Fruit fly (Drosophila melanogaster): Measurements from ENCODE around the gene timeout.

- TF ChIP-seq h (optimal IDR thresholded peaks at IDR 0.05) (no peak), psq (optimal IDR thresholded peaks at IDR 0.05) (no peak), Sin3A (optimal IDR thresholded peaks at IDR 0.05) (no peak), ttk (optimal IDR thresholded peaks at IDR 0.05) (no peak)
These were observed 41.0 kb upstream of the timeout start, which contains the start of gene CG31157 for dm6 chr3R:13047431-13047830.

All from Kc167 (cell line).